Fruit fly (Drosophila melanogaster) whole organism, prepupa: ENCODE measurements around the gene Charon.

Experiments
- Blimp-1 ChIP-seq: fragments of 200-800 bp; sonication (Bioruptor generic); optimal IDR thresholded peaks from 3 replicates; lab custom pipeline; 2017; ENCODE audit warnings: missing biosample characterization, missing genetic modification characterization, mild to moderate bottlenecking, moderate library complexity, missing genetic modification reagents
- CG10631 ChIP-seq: fragments of 200-800 bp; sonication (Bioruptor generic); optimal IDR thresholded peaks from 2 replicates; lab custom pipeline; 2016; ENCODE audit warnings: missing biosample characterization, missing genetic modification characterization
- CG10669 ChIP-seq: fragments of 200-800 bp; sonication (Bioruptor generic); optimal IDR thresholded peaks from 3 replicates; lab custom pipeline; 2018; ENCODE audit warnings: missing biosample characterization, mild to moderate bottlenecking, missing genetic modification characterization, moderate library complexity
- CG11294 ChIP-seq: fragments of 200-800 bp; sonication (Bioruptor generic); IDR thresholded peaks from 2 replicates; pipeline ENCODE4 v1.3.6; 2022; ENCODE audit warnings: missing biosample characterization, missing genetic modification characterization
- CG11762 ChIP-seq: fragments of 200-800 bp; sonication (Bioruptor generic); optimal IDR thresholded peaks from 3 replicates; lab custom pipeline; 2016; ENCODE audit warnings: missing biosample characterization, missing genetic modification characterization; ENCODE audit not compliant: insufficient read depth
- CG11902 ChIP-seq: fragments of 200-800 bp; sonication (Bioruptor generic); optimal IDR thresholded peaks from 3 replicates; lab custom pipeline; 2016; ENCODE audit warnings: missing biosample characterization, missing genetic modification characterization
- CG15336 ChIP-seq: fragments of 200-800 bp; sonication (Bioruptor generic); IDR thresholded peaks from 2 replicates; pipeline ENCODE4 v1.3.6; 2022; ENCODE audit warnings: missing biosample characterization, missing genetic modification characterization
- CG1621 ChIP-seq: fragments of 200-800 bp; sonication (Bioruptor generic); optimal IDR thresholded peaks from 3 replicates; lab custom pipeline; 2018; ENCODE audit warnings: missing biosample characterization, mild to moderate bottlenecking, missing genetic modification characterization
- CG16779 ChIP-seq: fragments of 200-800 bp; sonication (Bioruptor generic); optimal IDR thresholded peaks from 3 replicates; lab custom pipeline; 2017; ENCODE audit warnings: missing biosample characterization, mild to moderate bottlenecking, missing genetic modification characterization
- CG3032 ChIP-seq: fragments of 200-800 bp; optimal IDR thresholded peaks from 2 replicates; lab custom pipeline; 2019; ENCODE audit warnings: missing biosample characterization, mild to moderate bottlenecking, missing genetic modification characterization, moderate library complexity
- CG32006 ChIP-seq: fragments of 200-800 bp; sonication (Bioruptor generic); optimal IDR thresholded peaks from 3 replicates; lab custom pipeline; 2017; ENCODE audit warnings: missing biosample characterization, mild to moderate bottlenecking, missing genetic modification characterization
- CG34406 ChIP-seq: fragments of 200-800 bp; sonication (Bioruptor generic); optimal IDR thresholded peaks from 3 replicates; lab custom pipeline; 2016; ENCODE audit warnings: missing biosample characterization, missing genetic modification characterization
- CG3919 ChIP-seq: fragments of 200-800 bp; sonication (Bioruptor generic); optimal IDR thresholded peaks from 3 replicates; lab custom pipeline; 2016; ENCODE audit warnings: missing biosample characterization, missing genetic modification characterization
- CG4318 ChIP-seq: fragments of 200-800 bp; sonication (Bioruptor generic); optimal IDR thresholded peaks from 3 replicates; lab custom pipeline; 2017; ENCODE audit warnings: missing biosample characterization, mild to moderate bottlenecking, missing genetic modification characterization
- CG6163 ChIP-seq: fragments of 200-800 bp; sonication (Bioruptor generic); IDR thresholded peaks from 3 replicates; pipeline ENCODE4 v1.3.6; 2022; ENCODE audit warnings: missing biosample characterization, missing genetic modification characterization
- CG6276 ChIP-seq: fragments of 200-800 bp; sonication (Bioruptor generic); optimal IDR thresholded peaks from 2 replicates; lab custom pipeline; 2017; ENCODE audit warnings: missing biosample characterization, mild to moderate bottlenecking, missing genetic modification characterization
- CG6792 ChIP-seq: fragments of 200-800 bp; sonication (Bioruptor generic); optimal IDR thresholded peaks from 3 replicates; lab custom pipeline; 2016; ENCODE audit warnings: missing biosample characterization, missing genetic modification characterization
- CG6808 ChIP-seq: fragments of 200-800 bp; sonication (Bioruptor generic); optimal IDR thresholded peaks from 3 replicates; lab custom pipeline; 2017; ENCODE audit warnings: missing biosample characterization, missing genetic modification characterization, mild to moderate bottlenecking, moderate library complexity, missing genetic modification reagents
- CG6854 ChIP-seq: fragments of 200-800 bp; sonication (Bioruptor generic); optimal IDR thresholded peaks from 2 replicates; lab custom pipeline; 2017; ENCODE audit warnings: missing biosample characterization, mild to moderate bottlenecking, missing genetic modification characterization
- CG7368 ChIP-seq: fragments of 200-800 bp; sonication (Bioruptor generic); optimal IDR thresholded peaks from 3 replicates; lab custom pipeline; 2016; ENCODE audit warnings: missing biosample characterization, missing genetic modification characterization
- CG8119 ChIP-seq: fragments of 200-800 bp; sonication (Bioruptor generic); IDR thresholded peaks from 3 replicates; pipeline ENCODE4 v1.3.6; 2022; ENCODE audit warnings: missing biosample characterization, missing genetic modification characterization
- CG8319 ChIP-seq: fragments of 200-800 bp; sonication (Bioruptor generic); optimal IDR thresholded peaks from 3 replicates; lab custom pipeline; 2016; ENCODE audit warnings: missing biosample characterization, missing genetic modification characterization
- CG9139 ChIP-seq: fragments of 200-800 bp; sonication (Bioruptor generic); optimal IDR thresholded peaks from 3 replicates; lab custom pipeline; 2017; ENCODE audit warnings: missing biosample characterization, mild to moderate bottlenecking, missing genetic modification characterization
- Eip75B ChIP-seq: fragments of 200-800 bp; sonication (Bioruptor generic); optimal IDR thresholded peaks from 3 replicates; lab custom pipeline; 2016; ENCODE audit warnings: missing biosample characterization, missing genetic modification characterization
- Eip93F ChIP-seq: fragments of 200-800 bp; sonication (Bioruptor generic); optimal IDR thresholded peaks from 2 replicates; lab custom pipeline; 2016; ENCODE audit warnings: missing biosample characterization, mild to moderate bottlenecking, missing genetic modification characterization
- Ets21C ChIP-seq: fragments of 200-800 bp; sonication (Bioruptor generic); optimal IDR thresholded peaks from 3 replicates; lab custom pipeline; 2016; ENCODE audit warnings: missing biosample characterization, missing genetic modification characterization
- Ets96B ChIP-seq: fragments of 200-800 bp; optimal IDR thresholded peaks from 2 replicates; lab custom pipeline; 2019; ENCODE audit warnings: missing biosample characterization, mild to moderate bottlenecking, missing genetic modification characterization, moderate library complexity
- Gug ChIP-seq: fragments of 200-800 bp; sonication (Bioruptor generic); IDR thresholded peaks from 2 replicates; pipeline ENCODE4 v1.3.6; 2022; ENCODE audit warnings: missing biosample characterization, missing genetic modification characterization
- Hr38 ChIP-seq: sonication (Bioruptor generic); optimal IDR thresholded peaks from 2 replicates; lab custom pipeline; 2016; ENCODE audit warnings: missing biosample characterization, missing genetic modification characterization
- Hr39 ChIP-seq: fragments of 200-800 bp; sonication (Bioruptor generic); optimal IDR thresholded peaks from 2 replicates; lab custom pipeline; 2016; ENCODE audit warnings: missing biosample characterization, missing genetic modification characterization
- Hr4 ChIP-seq: fragments of 200-800 bp; sonication (Bioruptor generic); optimal IDR thresholded peaks from 3 replicates; lab custom pipeline; 2016; ENCODE audit warnings: missing biosample characterization, missing genetic modification characterization
- Met ChIP-seq: fragments of 200-800 bp; sonication (Bioruptor generic); optimal IDR thresholded peaks from 3 replicates; lab custom pipeline; 2016; ENCODE audit warnings: missing biosample characterization, missing genetic modification characterization
- OdsH ChIP-seq: fragments of 200-800 bp; sonication (Bioruptor generic); optimal IDR thresholded peaks from 3 replicates; lab custom pipeline; 2016; ENCODE audit warnings: missing biosample characterization, missing genetic modification characterization
- Smox ChIP-seq: fragments of 200-800 bp; sonication (Bioruptor generic); optimal IDR thresholded peaks from 3 replicates; lab custom pipeline; 2016; ENCODE audit warnings: missing biosample characterization, missing genetic modification characterization
- Sox102F ChIP-seq: fragments of 200-800 bp; sonication (Bioruptor generic); optimal IDR thresholded peaks from 2 replicates; lab custom pipeline; 2016; ENCODE audit warnings: missing biosample characterization, mild to moderate bottlenecking, missing genetic modification characterization
- Sox15 ChIP-seq: fragments of 200-800 bp; sonication (Bioruptor generic); optimal IDR thresholded peaks from 3 replicates; lab custom pipeline; 2016; ENCODE audit warnings: missing biosample characterization, missing genetic modification characterization
- achi ChIP-seq: fragments of 200-800 bp; sonication (Bioruptor generic); optimal IDR thresholded peaks from 3 replicates; lab custom pipeline; 2016; ENCODE audit warnings: missing biosample characterization, missing genetic modification characterization
- acj6 ChIP-seq: fragments of 200-800 bp; sonication (Bioruptor generic); optimal IDR thresholded peaks from 3 replicates; lab custom pipeline; 2016; ENCODE audit warnings: missing biosample characterization, missing genetic modification characterization
- dac ChIP-seq: fragments of 200-800 bp; sonication (Bioruptor generic); optimal IDR thresholded peaks from 2 replicates; lab custom pipeline; 2017; ENCODE audit warnings: missing biosample characterization, mild to moderate bottlenecking, missing genetic modification characterization
- dsx ChIP-seq: fragments of 200-800 bp; optimal IDR thresholded peaks from 3 replicates; lab custom pipeline; 2019; ENCODE audit warnings: missing biosample characterization, mild to moderate bottlenecking, missing genetic modification characterization, moderate library complexity; ENCODE audit not compliant: poor library complexity, severe bottlenecking
- eg ChIP-seq: fragments of 200-800 bp; sonication (Bioruptor generic); IDR thresholded peaks from 3 replicates; pipeline ENCODE4 v1.3.6; 2022; ENCODE audit warnings: missing biosample characterization, missing genetic modification characterization
- esn ChIP-seq: fragments of 200-800 bp; sonication (Bioruptor generic); optimal IDR thresholded peaks from 2 replicates; lab custom pipeline; 2016; ENCODE audit warnings: missing biosample characterization, mild to moderate bottlenecking, missing genetic modification characterization, moderate library complexity
- fd59A ChIP-seq: fragments of 200-800 bp; sonication (Bioruptor generic); optimal IDR thresholded peaks from 2 replicates; lab custom pipeline; 2017; ENCODE audit warnings: missing biosample characterization, mild to moderate bottlenecking, missing genetic modification characterization, missing genetic modification reagents
- fd85E ChIP-seq: fragments of 200-800 bp; sonication (Bioruptor generic); optimal IDR thresholded peaks from 3 replicates; lab custom pipeline; 2016; ENCODE audit warnings: missing biosample characterization, missing genetic modification characterization
- fkh ChIP-seq: fragments of 200-800 bp; sonication (Bioruptor generic); optimal IDR thresholded peaks from 3 replicates; lab custom pipeline; 2017; ENCODE audit warnings: missing biosample characterization, mild to moderate bottlenecking, missing genetic modification characterization, moderate library complexity
- lz ChIP-seq: fragments of 200-800 bp; sonication (Bioruptor generic); optimal IDR thresholded peaks from 3 replicates; lab custom pipeline; 2016; ENCODE audit warnings: missing biosample characterization, missing genetic modification characterization
- net ChIP-seq: fragments of 200-800 bp; sonication (Bioruptor generic); optimal IDR thresholded peaks from 3 replicates; lab custom pipeline; 2016; ENCODE audit warnings: missing biosample characterization, missing genetic modification characterization
- salr ChIP-seq, 2 experiments: fragments of 200-800 bp; sonication (Bioruptor generic); optimal IDR thresholded peaks; 3 replicates each; lab custom pipeline; 2016 to 2018; ENCODE audit warnings: missing biosample characterization in 2 of 2, missing genetic modification characterization in 2 of 2, mild to moderate bottlenecking in 1 of 2
- topi ChIP-seq: fragments of 200-800 bp; sonication (Bioruptor generic); optimal IDR thresholded peaks from 3 replicates; lab custom pipeline; 2016; ENCODE audit warnings: missing biosample characterization, missing genetic modification characterization
- vri ChIP-seq: fragments of 200-800 bp; sonication (Bioruptor generic); optimal IDR thresholded peaks from 3 replicates; lab custom pipeline; 2016; ENCODE audit warnings: missing biosample characterization, mild to moderate bottlenecking, missing genetic modification characterization

Charon gene

dm6 chr2L:1185642-1186497, 13.3 kb upstream of the Charon start, which contains the start of gene CG5001:
Gene CG5001 (plus strand): TSS chr2L:1185757.
- TF ChIP-seq Ets96B (tag; lab: Kevin White, UChicago) (peak; percentile 81), dsx (GFP tag; lab: Kevin White, UChicago) (peak; percentile 76), Hr39 (GFP tag; lab: Kevin White, UChicago) (no peak), vri (GFP tag; lab: Kevin White, UChicago) (no peak), CG1621 (tag; lab: Kevin White, UChicago) (peak; percentile 44), Sox102F (GFP tag; lab: Kevin White, UChicago) (no peak), CG34406 (GFP tag; lab: Kevin White, UChicago) (no peak), CG16779 (tag; lab: Kevin White, UChicago) (peak; percentile 66), CG8119 (GFP tag; lab: Robert Waterston, UW) (peak; percentile 88), esn (GFP tag; lab: Kevin White, UChicago) (peak; percentile 87), topi (no peak), CG15336 (GFP tag; lab: Robert Waterston, UW) (peak; percentile 86), lz (GFP tag; lab: Kevin White, UChicago) (peak; percentile 81), Hr4 (GFP tag; lab: Kevin White, UChicago) (no peak), Hr38 (GFP tag; lab: Kevin White, UChicago) (no peak), salr (GFP tag; optimal IDR thresholded peaks at IDR 0.05; lab: Kevin White, UChicago) (peak in 1 of 2 experiments; percentile 6), CG7368 (GFP tag; lab: Kevin White, UChicago) (peak; percentile 3), Gug (GFP tag; lab: Robert Waterston, UW) (peak; percentile 76), CG6808 (no peak), CG6163 (GFP tag; lab: Robert Waterston, UW) (peak; percentile 87), CG6854 (peak; percentile 1), achi (peak; percentile 72), CG11902 (GFP tag; lab: Kevin White, UChicago) (peak; percentile 42), net (peak; percentile 83), CG9139 (GFP tag; lab: Kevin White, UChicago) (no peak), Sox15 (GFP tag; lab: Kevin White, UChicago) (peak; percentile 45), Eip75B (no peak), CG10631 (no peak), CG4318 (GFP tag; lab: Kevin White, UChicago) (no peak), Eip93F (GFP tag; lab: Kevin White, UChicago) (no peak), dac (GFP tag; lab: Kevin White, UChicago) (peak; percentile 22), CG32006 (GFP tag; lab: Kevin White, UChicago) (peak; percentile 75), Ets21C (GFP tag; lab: Kevin White, UChicago) (no peak), eg (GFP tag; lab: Robert Waterston, UW) (peak; percentile 95), Blimp-1 (no peak), CG11294 (GFP tag; lab: Robert Waterston, UW) (peak; percentile 83), CG3032 (tag; lab: Kevin White, UChicago) (peak; percentile 84), fd85E (GFP tag; lab: Kevin White, UChicago) (no peak), fkh (GFP tag; lab: Kevin White, UChicago) (no peak), CG8319 (GFP tag; lab: Kevin White, UChicago) (peak; percentile 49), Met (GFP tag; lab: Kevin White, UChicago) (no peak), CG10669 (GFP tag; lab: Kevin White, UChicago) (no peak), acj6 (no peak), CG3919 (GFP tag; lab: Kevin White, UChicago) (peak; percentile 83), OdsH (GFP tag; lab: Kevin White, UChicago) (no peak), fd59A (GFP tag; lab: Kevin White, UChicago) (peak; percentile 20), Smox (no peak), CG6792 (GFP tag; lab: Kevin White, UChicago) (peak; percentile 74), CG11762 (GFP tag; lab: Kevin White, UChicago) (no peak), CG6276 (GFP tag; lab: Kevin White, UChicago) (peak; percentile 71)
